Fruit fly (Drosophila melanogaster) whole organism, embryonic: ENCODE measurements around the gene dsd.

ENCODE experiments used
- CG10209 ChIP-seq: fragments of 200-800 bp; sonication (Bioruptor generic); optimal IDR thresholded peaks from 3 replicates; lab custom pipeline; 2017; ENCODE audit warnings: missing biosample characterization, mild to moderate bottlenecking, missing genetic modification characterization, missing genetic modification reagents
- CG11504 ChIP-seq: fragments of 200-800 bp; sonication (Bioruptor generic); optimal IDR thresholded peaks from 3 replicates; lab custom pipeline; 2019; ENCODE audit warnings: missing biosample characterization, mild to moderate bottlenecking, missing genetic modification characterization, moderate library complexity
- CG2199 ChIP-seq: fragments of 200-800 bp; sonication (Bioruptor generic); IDR thresholded peaks from 3 replicates; pipeline ENCODE4 v1.3.6; 2022; ENCODE audit warnings: missing biosample characterization, missing genetic modification characterization
- CG7357 ChIP-seq: fragments of 200-800 bp; sonication (Bioruptor generic); IDR thresholded peaks from 3 replicates; pipeline ENCODE4 v1.3.6; 2022; ENCODE audit warnings: missing biosample characterization, missing genetic modification characterization
- CG8359 ChIP-seq: fragments of 200-800 bp; sonication (Bioruptor generic); optimal IDR thresholded peaks from 2 replicates; lab custom pipeline; 2017; ENCODE audit warnings: missing biosample characterization, mild to moderate bottlenecking, missing genetic modification characterization, borderline replicate concordance
- Dll ChIP-seq: fragments of 200-800 bp; sonication (Bioruptor generic); IDR thresholded peaks from 4 replicates; pipeline ENCODE4 v1.3.6; 2022; ENCODE audit warnings: missing biosample characterization, missing genetic modification characterization; ENCODE audit not compliant: partially characterized antibody
- Hsf ChIP-seq: fragments of 200-800 bp; sonication (Bioruptor generic); optimal IDR thresholded peaks from 3 replicates; lab custom pipeline; 2016; ENCODE audit warnings: missing biosample characterization, missing genetic modification characterization
- cas ChIP-seq: fragments of 200-800 bp; sonication (Bioruptor generic); IDR thresholded peaks from 2 replicates; pipeline ENCODE4 v1.3.6; 2022; ENCODE audit warnings: missing biosample characterization, missing genetic modification characterization
- chn ChIP-seq: fragments of 200-800 bp; sonication (Bioruptor generic); optimal IDR thresholded peaks from 2 replicates; lab custom pipeline; 2016; ENCODE audit warnings: missing biosample characterization, missing genetic modification characterization
- fru ChIP-seq: fragments of >200 bp; optimal IDR thresholded peaks from 2 replicates; lab custom pipeline; 2017

dm6 chr3R:27552710-27553109 is 54.5 kb downstream of the dsd start:
- TF ChIP-seq Dll (GFP tag; lab: Robert Waterston, UW) (no peak), CG2199 (GFP tag; lab: Robert Waterston, UW) (no peak), CG11504 (tag; lab: Kevin White, UChicago) (no peak), CG7357 (GFP tag; lab: Robert Waterston, UW) (no peak), CG8359 (no peak), CG10209 (GFP tag; lab: Kevin White, UChicago) (no peak), fru (lab: Kevin White, UChicago) (no peak), Hsf (GFP tag; lab: Kevin White, UChicago) (no peak), chn (GFP tag; lab: Kevin White, UChicago) (no peak), cas (GFP tag; lab: Robert Waterston, UW) (no peak)
